Fruit fly (Drosophila melanogaster) Kc167 (cell line): ENCODE results near the gene CtsL4.
A peak's percentile ranks its signal among the peaks of the same experiment; 100 is the strongest.

Experiments
- Myc ChIP-seq: fragments of >200 bp; optimal IDR thresholded peaks from 2 replicates; lab custom pipeline; 2017; ENCODE audit warnings: missing external identifiers
- Sin3A ChIP-seq: fragments of >200 bp; optimal IDR thresholded peaks from 2 replicates; lab custom pipeline; 2018; ENCODE audit warnings: missing external identifiers
- h ChIP-seq: fragments of >200 bp; optimal IDR thresholded peaks from 3 replicates; lab custom pipeline; 2018; ENCODE audit warnings: missing external identifiers
- insv ChIP-seq: fragments of >200 bp; optimal IDR thresholded peaks from 3 replicates; lab custom pipeline; 2018; ENCODE audit warnings: missing external identifiers
- psq ChIP-seq: fragments of >200 bp; optimal IDR thresholded peaks from 2 replicates; lab custom pipeline; 2017; ENCODE audit warnings: missing external identifiers
- ttk ChIP-seq: sonication (Bioruptor generic); optimal IDR thresholded peaks from 2 replicates; lab custom pipeline; 2017; ENCODE audit warnings: missing external identifiers

CtsL4 gene

dm6 chr2L:10356508-10356907 lies at the start of gene CtsL4, which contains the start of gene ClpP:
TSS of gene CtsL4 (minus strand) at chr2L:10356597.
TSS of gene ClpP (plus strand) at chr2L:10356795.
- TF ChIP-seq insv (lab: Kevin White, UChicago) (no peak), psq (lab: Kevin White, UChicago) (no peak), h (lab: Kevin White, UChicago) (no peak), Myc (lab: Kevin White, UChicago) (no peak), ttk (lab: Kevin White, UChicago) (no peak), Sin3A (no peak)

- TF ChIP-seq h (lab: Kevin White, UChicago) = no peak
- TF ChIP-seq psq (lab: Kevin White, UChicago) = no peak
- no peak for TF ChIP-seq insv (lab: Kevin White, UChicago)
- no peak for TF ChIP-seq Sin3A
- no peak for TF ChIP-seq ttk (lab: Kevin White, UChicago)
- no peak for TF ChIP-seq Myc (lab: Kevin White, UChicago)
Measured at dm6 chr2L:10405008-10405654, 48.7 kb upstream of the CtsL4 start, which contains the start of the genes CG17768, LSm-4 and Ir31a. TSS of gene CG17768 (minus strand) at chr2L:10405203. TSS of gene LSm-4 (minus strand) at chr2L:10405203. TSS of gene Ir31a (plus strand) at chr2L:10405565.

dm6 chr2L:10403803-10404315 lies 47.5 kb upstream of the CtsL4 start:
- TF ChIP-seq insv (lab: Kevin White, UChicago) (no peak), Myc (lab: Kevin White, UChicago) (no peak), psq (lab: Kevin White, UChicago) (no peak), ttk (lab: Kevin White, UChicago) (no peak), Sin3A (no peak), h (lab: Kevin White, UChicago) (no peak)

- TF ChIP-seq h (lab: Kevin White, UChicago) = no peak
- no peak for TF ChIP-seq psq (lab: Kevin White, UChicago)
- TF ChIP-seq insv (lab: Kevin White, UChicago) = no peak
- TF ChIP-seq Sin3A = no peak
- no peak for TF ChIP-seq Myc (lab: Kevin White, UChicago)
- no peak for TF ChIP-seq ttk (lab: Kevin White, UChicago)
Measured at dm6 chr2L:10396877-10397587, 40.6 kb upstream of the CtsL4 start.

dm6 chr2L:10396488-10396824 lies 40.1 kb upstream of the CtsL4 start, which contains the start of gene Cnot4:
TSS of gene Cnot4 (plus strand) at chr2L:10396716.
- peak; percentile 31 for TF ChIP-seq psq (lab: Kevin White, UChicago)
- TF ChIP-seq Sin3A = no peak

- TF ChIP-seq insv (lab: Kevin White, UChicago) = no peak
- peak; percentile 52 for TF ChIP-seq psq (lab: Kevin White, UChicago)
- TF ChIP-seq ttk (lab: Kevin White, UChicago) = no peak
- no peak for TF ChIP-seq Sin3A
Measured at dm6 chr2L:10395642-10396487, 39.5 kb upstream of the CtsL4 start, which contains the start of gene Mdh1. TSS of gene Mdh1 (minus strand) at chr2L:10396332.

dm6 chr2L:10395035-10395434 lies 38.6 kb upstream of the CtsL4 start:
- TF ChIP-seq h (lab: Kevin White, UChicago) = no peak

dm6 chr2L:10393467-10393866 lies 37.1 kb upstream of the CtsL4 start:
- TF ChIP-seq insv (lab: Kevin White, UChicago) = no peak
- TF ChIP-seq h (lab: Kevin White, UChicago) = no peak
- no peak for TF ChIP-seq Myc (lab: Kevin White, UChicago)

- TF ChIP-seq h (lab: Kevin White, UChicago) (no peak), insv (lab: Kevin White, UChicago) (no peak), Sin3A (no peak), Myc (lab: Kevin White, UChicago) (no peak), psq (lab: Kevin White, UChicago) (no peak), ttk (lab: Kevin White, UChicago) (no peak)
Measured at dm6 chr2L:10387869-10388726, 31.7 kb upstream of the CtsL4 start, which contains the start of gene da. TSS of gene da (plus strand) at chr2L:10388105.

- no peak for TF ChIP-seq insv (lab: Kevin White, UChicago)
- no peak for TF ChIP-seq Myc (lab: Kevin White, UChicago)
Measured at dm6 chr2L:10386824-10387223, 30.4 kb upstream of the CtsL4 start.

dm6 chr2L:10386208-10386805 lies 29.9 kb upstream of the CtsL4 start, which contains the start of the genes Cdk1 and mRpS7:
TSS of gene Cdk1 (minus strand) at chr2L:10386262.
TSS of gene mRpS7 (plus strand) at chr2L:10386662.
- TF ChIP-seq insv (lab: Kevin White, UChicago) = no peak
- no peak for TF ChIP-seq Sin3A
- TF ChIP-seq psq (lab: Kevin White, UChicago) = no peak
- no peak for TF ChIP-seq ttk (lab: Kevin White, UChicago)
- no peak for TF ChIP-seq Myc (lab: Kevin White, UChicago)
- no peak for TF ChIP-seq h (lab: Kevin White, UChicago)
